Fruit fly (Drosophila melanogaster) S2 (cell line): ENCODE data around the gene Cby.

Experiments used
- CG8478 ChIP-seq: fragments of >200 bp; optimal IDR thresholded peaks from 2 replicates; lab custom pipeline; 2018
- CTCF ChIP-seq, 2 experiments: fragments of >200 bp; optimal IDR thresholded peaks; 2 replicates each; lab custom pipeline; 2018

DNA sequence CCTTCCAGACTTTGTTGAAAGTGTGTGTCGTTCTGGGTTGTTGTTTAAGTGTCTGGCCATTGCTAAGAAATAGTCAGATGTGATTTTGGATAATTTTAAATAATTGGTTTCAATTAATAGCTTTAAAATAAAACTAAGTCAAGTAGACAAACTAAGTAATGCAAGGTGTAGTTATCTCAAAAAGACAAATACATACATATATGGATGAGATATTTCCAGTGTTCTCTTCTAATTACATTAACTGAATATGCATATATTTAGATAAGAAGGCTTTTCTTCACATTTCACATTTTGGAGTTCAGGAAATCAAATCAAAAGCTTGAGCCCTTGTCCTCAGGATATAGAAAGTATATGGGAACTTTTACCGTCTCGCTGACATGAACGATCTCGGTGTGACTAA lies 9.8 kb downstream of the Cby start, which contains the start of gene P5CDh2:
- no peak for TF ChIP-seq CG8478 (lab: Kevin White, UChicago)
- TF ChIP-seq CTCF (optimal IDR thresholded peaks at IDR 0.05; lab: Kevin White, UChicago), result no peak
